Fruit fly (Drosophila melanogaster): ENCODE results near the gene CG43736.

CG43736 gene

DNA sequence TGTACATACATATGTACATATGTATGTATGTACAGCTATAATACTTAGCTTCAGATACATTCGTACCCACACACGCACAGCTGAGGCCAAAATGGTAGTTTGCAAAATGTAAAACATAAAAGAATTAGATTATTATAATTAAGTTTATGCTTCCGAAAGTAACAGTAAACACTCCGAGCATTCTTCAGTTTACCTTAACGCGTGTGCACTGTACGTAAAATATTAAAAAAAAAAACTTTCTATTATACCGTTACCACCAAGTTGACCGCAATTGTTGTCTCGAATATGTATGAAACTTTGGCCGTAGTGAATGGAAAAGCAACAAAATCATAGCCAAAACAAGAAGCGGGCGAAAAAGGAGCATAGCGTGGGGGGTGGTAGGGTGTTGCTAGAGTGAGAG lies 9.1 kb upstream of the CG43736 start (continued):
- peak; percentile 84 for TF ChIP-seq az2 (GFP tag; optimal IDR thresholded peaks at IDR 0.05)
- peak; percentile 65 for TF ChIP-seq Dad (GFP tag; optimal IDR thresholded peaks at IDR 0.05)
- peak; percentile 71 for TF ChIP-seq CG18476 (GFP tag; optimal IDR thresholded peaks at IDR 0.05)
- peak in 1 of 3 experiments; percentile 62 for TF ChIP-seq lola (GFP tag; optimal IDR thresholded peaks at IDR 0.05)
- peak; percentile 63 for TF ChIP-seq ewg (GFP tag; optimal IDR thresholded peaks at IDR 0.05)
- no peak for TF ChIP-seq CG4328 (GFP tag; optimal IDR thresholded peaks at IDR 0.05)
- no peak for TF ChIP-seq mld (GFP tag; IDR thresholded peaks at IDR 0.05; ENCODE audit: partially characterized antibody)
- peak; percentile 80 for TF ChIP-seq caup (GFP tag; optimal IDR thresholded peaks at IDR 0.05; ENCODE audit: severe bottlenecking)
- no peak for TF ChIP-seq CG7745 (tag; optimal IDR thresholded peaks at IDR 0.05)
- TF ChIP-seq ttk (GFP tag; IDR thresholded peaks at IDR 0.05): peak; percentile 58; the same call in 1 of the 2 replicates
- TF ChIP-seq gsb (GFP tag; IDR thresholded peaks at IDR 0.05): peak; percentile 62
- TF ChIP-seq sens-2 (GFP tag; IDR thresholded peaks at IDR 0.05): peak; percentile 48; the same call in 1 of the 2 replicates
- no peak for TF ChIP-seq pzg (GFP tag; optimal IDR thresholded peaks at IDR 0.05)
- peak; percentile 26 for TF ChIP-seq CG9876 (GFP tag; optimal IDR thresholded peaks at IDR 0.05)
- peak; percentile 62 for TF ChIP-seq CG6654 (GFP tag; optimal IDR thresholded peaks at IDR 0.05)
- no peak; the same call in 1 of the 2 replicates for TF ChIP-seq GATAe (GFP tag; conservative IDR thresholded peaks at IDR 0.05)
- peak; percentile 85 for TF ChIP-seq CG12659 (GFP tag; optimal IDR thresholded peaks at IDR 0.05)
- peak; percentile 81 for TF ChIP-seq CG14441 (GFP tag; IDR thresholded peaks at IDR 0.05)
- TF ChIP-seq hkb (optimal IDR thresholded peaks at IDR 0.05): no peak
- TF ChIP-seq hkb (GFP tag; IDR thresholded peaks at IDR 0.05): peak; percentile 87
- TF ChIP-seq ERR (GFP tag; optimal IDR thresholded peaks at IDR 0.05): peak; percentile 31
- TF ChIP-seq unpg (GFP tag; optimal IDR thresholded peaks at IDR 0.05): peak; percentile 89
- TF ChIP-seq Deaf1 (tag; optimal IDR thresholded peaks at IDR 0.05): peak; percentile 49
- TF ChIP-seq zf30C (GFP tag; optimal IDR thresholded peaks at IDR 0.05): no peak
- peak; percentile 54 for TF ChIP-seq CG11085 (GFP tag; IDR thresholded peaks at IDR 0.05)
- TF ChIP-seq CG12744 (GFP tag; optimal IDR thresholded peaks at IDR 0.05): peak; percentile 61
- peak; percentile 60 for TF ChIP-seq Six4 (GFP tag; optimal IDR thresholded peaks at IDR 0.05)
- TF ChIP-seq hbn (GFP tag; IDR thresholded peaks at IDR 0.05; ENCODE audit: partially characterized antibody): no peak
- peak; percentile 84 for TF ChIP-seq CG7556 (GFP tag; optimal IDR thresholded peaks at IDR 0.05)
- TF ChIP-seq eve (GFP tag; optimal IDR thresholded peaks at IDR 0.05): no peak
- TF ChIP-seq fru (optimal IDR thresholded peaks at IDR 0.05): no peak
- TF ChIP-seq CG18599 (GFP tag; optimal IDR thresholded peaks at IDR 0.05): peak; percentile 94
- peak; percentile 50; the same call in 1 of the 3 replicates for TF ChIP-seq sr (GFP tag; IDR thresholded peaks at IDR 0.05)
- TF ChIP-seq tx (GFP tag; optimal IDR thresholded peaks at IDR 0.05): peak; percentile 5
- no peak for TF ChIP-seq CG31388 (GFP tag; optimal IDR thresholded peaks at IDR 0.05)
- TF ChIP-seq gem (tag; optimal IDR thresholded peaks at IDR 0.05): peak; percentile 91
- peak; percentile 63; the same call in 2 of the 3 replicates for TF ChIP-seq Mrtf (GFP tag; IDR thresholded peaks at IDR 0.05)
- peak; percentile 78 for TF ChIP-seq oc (tag; optimal IDR thresholded peaks at IDR 0.05)
- peak; percentile 69 for TF ChIP-seq Hr3 (GFP tag; optimal IDR thresholded peaks at IDR 0.05)
- TF ChIP-seq kay (GFP tag; optimal IDR thresholded peaks at IDR 0.05): peak; percentile 61
- TF ChIP-seq p53 (GFP tag; optimal IDR thresholded peaks at IDR 0.05): no peak
- peak; percentile 7 for TF ChIP-seq pros (GFP tag; optimal IDR thresholded peaks at IDR 0.05)
- TF ChIP-seq da (GFP tag; optimal IDR thresholded peaks at IDR 0.05): no peak
- no peak for TF ChIP-seq tna (GFP tag; IDR thresholded peaks at IDR 0.05; ENCODE audit: partially characterized antibody)
- TF ChIP-seq CG2875 (GFP tag; optimal IDR thresholded peaks at IDR 0.05): peak; percentile 84
- peak; percentile 75 for TF ChIP-seq CG3847 (GFP tag; IDR thresholded peaks at IDR 0.05)
- peak; percentile 85 for TF ChIP-seq Blimp-1 (GFP tag; optimal IDR thresholded peaks at IDR 0.05)
- TF ChIP-seq Bteb2 (GFP tag; optimal IDR thresholded peaks at IDR 0.05): peak; percentile 70
- TF ChIP-seq Eip74EF (GFP tag; optimal IDR thresholded peaks at IDR 0.05): peak in 1 of 2 experiments; percentile 76
- TF ChIP-seq BtbVII (GFP tag; optimal IDR thresholded peaks at IDR 0.05): peak; percentile 85

All from whole organism, embryonic.